Fruit fly (Drosophila melanogaster) whole organism, pupa: ENCODE results near the gene RNaseX25.
A peak's percentile ranks its signal among the peaks of the same experiment; 100 is the strongest.

Experiments used
- CG10348 ChIP-seq: fragments of 200-800 bp; sonication (Bioruptor generic); IDR thresholded peaks from 2 replicates; pipeline ENCODE4 v1.3.6; 2022; ENCODE audit warnings: missing biosample characterization, missing genetic modification characterization
- CG12605 ChIP-seq: fragments of 200-800 bp; sonication (Bioruptor generic); IDR thresholded peaks from 2 replicates; pipeline ENCODE4 v1.3.6; 2022; ENCODE audit warnings: missing biosample characterization, missing genetic modification characterization
- CG13204 ChIP-seq: fragments of 200-800 bp; sonication (Bioruptor generic); optimal IDR thresholded peaks from 2 replicates; lab custom pipeline; 2018; ENCODE audit warnings: missing biosample characterization, mild to moderate bottlenecking, missing genetic modification characterization, moderate library complexity
- CG14655 ChIP-seq: fragments of 200-800 bp; sonication (Bioruptor generic); optimal IDR thresholded peaks from 3 replicates; lab custom pipeline; 2017; ENCODE audit warnings: mild to moderate bottlenecking, missing biosample characterization, missing genetic modification reagents, missing genetic modification characterization
- CG15710 ChIP-seq: fragments of 200-800 bp; sonication (Bioruptor generic); optimal IDR thresholded peaks from 2 replicates; lab custom pipeline; 2018; ENCODE audit warnings: missing biosample characterization, mild to moderate bottlenecking, missing genetic modification characterization, moderate library complexity
- CG17806 ChIP-seq: fragments of 200-800 bp; sonication (Bioruptor generic); optimal IDR thresholded peaks from 2 replicates; lab custom pipeline; 2018; ENCODE audit warnings: missing biosample characterization, mild to moderate bottlenecking, missing genetic modification characterization, moderate library complexity
- CG32121 ChIP-seq: fragments of 200-800 bp; sonication (Bioruptor generic); IDR thresholded peaks from 2 replicates; pipeline ENCODE4 v1.3.6; 2022; ENCODE audit warnings: missing biosample characterization, missing genetic modification characterization
- CG34367 ChIP-seq: fragments of 200-800 bp; sonication (Bioruptor generic); optimal IDR thresholded peaks from 2 replicates; lab custom pipeline; 2018; ENCODE audit warnings: missing biosample characterization, mild to moderate bottlenecking, missing genetic modification characterization
- CG4496 ChIP-seq: fragments of 200-800 bp; sonication (Bioruptor generic); IDR thresholded peaks from 3 replicates; pipeline ENCODE4 v1.3.6; 2022; ENCODE audit warnings: missing biosample characterization, missing genetic modification characterization
- CG8159 ChIP-seq: fragments of 200-800 bp; sonication (Bioruptor generic); optimal IDR thresholded peaks from 3 replicates; lab custom pipeline; 2018; ENCODE audit warnings: missing biosample characterization, mild to moderate bottlenecking, missing genetic modification characterization, moderate library complexity
- CG8301 ChIP-seq: fragments of 200-800 bp; sonication (Bioruptor generic); optimal IDR thresholded peaks from 2 replicates; lab custom pipeline; 2018; ENCODE audit warnings: missing biosample characterization, mild to moderate bottlenecking, missing genetic modification characterization
- CG9948 ChIP-seq: fragments of 200-800 bp; sonication (Bioruptor generic); optimal IDR thresholded peaks from 2 replicates; lab custom pipeline; 2018; ENCODE audit warnings: missing biosample characterization, mild to moderate bottlenecking, missing genetic modification characterization, moderate library complexity
- D1 ChIP-seq: fragments of 200-800 bp; sonication (Bioruptor generic); optimal IDR thresholded peaks from 2 replicates; lab custom pipeline; 2018; ENCODE audit warnings: missing biosample characterization, mild to moderate bottlenecking, missing genetic modification characterization, moderate library complexity
- EcR ChIP-seq: fragments of 200-800 bp; sonication (Bioruptor generic); optimal IDR thresholded peaks from 3 replicates; lab custom pipeline; 2019; ENCODE audit warnings: missing biosample characterization, missing genetic modification characterization, mild to moderate bottlenecking, moderate library complexity, missing genetic modification reagents
- Ets98B ChIP-seq: fragments of 200-800 bp; sonication (Bioruptor generic); IDR thresholded peaks from 2 replicates; pipeline ENCODE4 v1.3.6; 2022; ENCODE audit warnings: missing biosample characterization, missing genetic modification characterization
- Pif1A ChIP-seq: fragments of 200-800 bp; sonication (Bioruptor generic); optimal IDR thresholded peaks from 3 replicates; lab custom pipeline; 2016; ENCODE audit warnings: missing biosample characterization, missing genetic modification characterization
- Pif1B ChIP-seq: fragments of 200-800 bp; sonication (Bioruptor generic); optimal IDR thresholded peaks from 3 replicates; lab custom pipeline; 2016; ENCODE audit warnings: missing biosample characterization, missing genetic modification characterization
- Snoo ChIP-seq: fragments of 200-800 bp; sonication (Bioruptor generic); optimal IDR thresholded peaks from 3 replicates; lab custom pipeline; 2017; ENCODE audit warnings: missing biosample characterization, mild to moderate bottlenecking, missing genetic modification characterization, inconsistent platforms
- fd96Ca ChIP-seq: fragments of 200-800 bp; sonication (Bioruptor generic); IDR thresholded peaks from 3 replicates; pipeline ENCODE4 v1.3.6; 2022; ENCODE audit warnings: missing biosample characterization, missing genetic modification characterization
- gl ChIP-seq: fragments of 200-800 bp; sonication (Bioruptor generic); optimal IDR thresholded peaks from 2 replicates; lab custom pipeline; 2018; ENCODE audit warnings: missing biosample characterization, mild to moderate bottlenecking, missing genetic modification characterization
- rn ChIP-seq: fragments of 200-800 bp; sonication (Bioruptor generic); IDR thresholded peaks from 2 replicates; pipeline ENCODE4 v1.3.6; 2022; ENCODE audit warnings: missing biosample characterization, missing genetic modification characterization

RNaseX25 gene

DNA sequence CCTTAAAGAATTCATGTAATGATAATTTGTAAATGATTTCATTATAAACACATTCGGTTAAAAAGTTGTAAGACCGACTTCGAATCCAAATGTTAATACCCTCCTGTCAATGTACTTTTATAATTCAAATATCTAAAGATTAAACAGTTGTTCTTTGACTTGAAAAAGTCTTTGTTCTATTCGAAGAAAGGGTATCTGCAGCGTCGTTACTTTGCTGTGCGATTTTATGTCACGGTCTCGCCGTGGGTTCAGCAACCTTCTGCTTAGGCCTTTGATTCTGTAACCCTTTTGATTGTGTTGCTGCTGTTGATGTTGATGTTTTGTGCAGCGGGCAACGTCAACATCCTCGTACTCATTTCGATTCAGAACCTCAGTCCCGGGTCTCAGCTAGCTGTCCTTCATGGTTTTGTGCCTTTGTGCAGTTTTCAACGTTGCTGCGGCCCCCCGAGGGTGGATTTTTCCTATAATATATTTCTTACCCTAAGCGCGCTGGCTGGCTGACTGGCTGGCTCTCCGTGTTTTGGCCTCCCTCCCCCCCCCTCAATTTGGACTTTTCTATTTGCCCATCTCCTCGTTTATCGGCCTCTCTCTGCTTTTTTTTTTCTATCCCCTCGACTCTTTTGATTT lies 11.0 kb downstream of the RNaseX25 start:
- no peak for TF ChIP-seq CG17806 (tag; lab: Kevin White, UChicago)
- TF ChIP-seq EcR (GFP tag; lab: Kevin White, UChicago) = peak; percentile 82

DNA sequence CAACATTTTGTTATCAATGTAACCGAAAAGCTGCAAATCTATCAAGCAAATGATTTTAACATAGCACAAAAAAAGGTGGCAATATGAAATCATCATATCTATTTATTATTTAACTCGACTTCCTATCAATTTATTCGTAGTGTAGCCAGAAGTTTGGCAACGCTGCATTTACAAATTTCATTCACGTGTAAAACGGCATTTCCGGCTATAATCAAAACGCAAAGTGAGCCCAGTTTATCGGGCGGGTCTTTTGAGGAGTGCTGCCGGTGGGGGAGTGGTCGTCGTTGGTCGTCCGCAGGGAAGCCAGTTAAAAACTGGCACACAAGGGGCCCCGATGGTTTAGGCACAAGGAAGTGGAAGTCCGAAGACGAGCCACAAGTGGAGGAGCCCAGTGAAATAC lies 11.6 kb downstream of the RNaseX25 start:
- TF ChIP-seq CG8301 (tag; lab: Kevin White, UChicago) = no peak
- TF ChIP-seq CG9948 (tag; lab: Kevin White, UChicago) = no peak
- TF ChIP-seq rn (GFP tag; lab: Robert Waterston, UW) = no peak
- no peak for TF ChIP-seq CG34367
- no peak for TF ChIP-seq Pif1B (GFP tag; lab: Kevin White, UChicago)
- no peak for TF ChIP-seq D1 (tag; lab: Kevin White, UChicago)
- TF ChIP-seq CG10348 (GFP tag; lab: Robert Waterston, UW) = no peak
- TF ChIP-seq gl (tag; lab: Kevin White, UChicago) = no peak
- no peak for TF ChIP-seq CG17806 (tag; lab: Kevin White, UChicago)
- no peak for TF ChIP-seq Pif1A

DNA sequence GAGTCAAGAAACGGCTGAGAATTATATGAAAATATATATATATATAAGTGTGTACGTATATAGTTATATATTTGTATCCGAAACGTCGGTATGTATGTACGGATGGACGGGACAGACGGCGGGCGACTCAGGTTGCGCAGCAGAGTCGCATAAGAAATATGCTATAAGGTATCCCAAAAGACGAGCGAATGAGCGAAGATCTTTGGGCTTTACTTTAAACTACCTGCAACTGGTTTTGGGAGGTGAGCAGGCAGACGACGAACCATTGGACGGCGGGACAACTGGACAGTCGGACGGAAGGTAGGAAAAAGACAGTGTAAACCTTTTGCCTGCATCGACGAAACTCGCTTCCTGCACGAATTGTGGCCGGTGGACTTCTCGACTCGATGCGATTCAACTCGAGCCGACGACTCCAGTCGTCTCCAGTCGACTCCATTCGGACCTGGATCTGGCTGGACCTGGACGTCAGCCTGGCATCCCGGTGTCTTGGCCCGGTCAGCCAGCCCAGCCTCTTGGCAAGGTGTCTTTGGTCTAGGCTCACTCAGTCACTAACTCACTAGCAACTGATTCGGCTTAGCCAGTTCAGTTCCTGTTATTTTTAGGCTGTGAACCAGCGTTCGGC lies 13.3 kb downstream of the RNaseX25 start:
- TF ChIP-seq CG13204 = peak; percentile 53
- TF ChIP-seq CG14655 (GFP tag; lab: Kevin White, UChicago) = no peak
- TF ChIP-seq EcR (GFP tag; lab: Kevin White, UChicago) = peak; percentile 86

DNA sequence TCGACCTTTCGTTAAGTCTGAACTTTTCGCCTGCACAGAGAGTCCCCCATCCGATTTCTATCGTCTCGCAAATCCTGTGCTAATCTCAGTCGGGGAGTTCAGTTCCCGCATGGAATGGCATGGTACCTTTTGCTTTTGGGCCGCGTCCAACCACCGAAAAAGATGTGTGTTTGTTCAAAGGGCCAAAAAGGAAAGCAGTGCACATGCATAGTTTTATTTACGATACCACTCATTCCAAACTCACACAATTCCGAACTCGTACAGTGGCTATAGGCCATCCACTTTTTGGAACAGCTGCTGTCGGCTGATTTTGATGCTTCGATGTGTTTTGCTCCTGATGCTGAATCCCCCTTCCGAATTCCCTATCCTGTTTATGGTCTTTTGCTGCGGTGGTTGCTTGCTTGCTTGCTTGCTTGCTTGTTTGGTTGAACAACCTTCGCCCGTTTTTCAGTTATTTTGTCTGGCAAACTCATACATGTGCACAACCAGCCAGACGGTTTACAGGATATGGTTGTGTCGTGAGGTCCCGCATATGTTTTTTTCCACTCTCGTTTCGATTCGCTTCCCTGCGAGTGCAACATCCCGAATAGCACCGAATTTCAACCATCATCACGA lies 14.3 kb downstream of the RNaseX25 start:
- TF ChIP-seq rn (GFP tag; lab: Robert Waterston, UW) (no peak), fd96Ca (GFP tag; lab: Robert Waterston, UW) (no peak), CG8301 (tag; lab: Kevin White, UChicago) (no peak), EcR (GFP tag; lab: Kevin White, UChicago) (peak; percentile 75), CG34367 (no peak), CG32121 (GFP tag; lab: Robert Waterston, UW) (no peak), CG14655 (GFP tag; lab: Kevin White, UChicago) (no peak), Pif1B (GFP tag; lab: Kevin White, UChicago) (no peak)

DNA sequence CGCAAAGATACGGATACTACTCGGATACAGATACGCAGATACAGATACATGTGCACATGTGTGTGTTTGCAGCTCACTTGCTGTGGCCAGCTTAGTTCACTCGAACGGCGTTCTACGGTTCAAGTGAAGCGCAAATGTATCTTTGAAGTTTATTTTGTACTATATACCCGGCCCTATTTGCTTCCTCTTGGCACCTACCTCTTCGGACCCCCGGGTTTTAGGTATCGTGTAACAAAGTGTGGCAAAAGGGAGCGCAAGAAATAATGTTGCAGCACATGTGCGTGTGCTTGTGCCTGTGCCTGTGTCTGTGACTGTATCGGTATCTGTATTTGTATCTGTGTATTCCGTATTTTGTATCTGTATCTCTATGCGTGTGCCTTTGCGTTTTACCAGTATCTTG lies 18.0 kb downstream of the RNaseX25 start:
- TF ChIP-seq fd96Ca (GFP tag; lab: Robert Waterston, UW) (no peak), EcR (GFP tag; lab: Kevin White, UChicago) (no peak)
- TF ChIP-seq, all 21 proteins: peak for 0

DNA sequence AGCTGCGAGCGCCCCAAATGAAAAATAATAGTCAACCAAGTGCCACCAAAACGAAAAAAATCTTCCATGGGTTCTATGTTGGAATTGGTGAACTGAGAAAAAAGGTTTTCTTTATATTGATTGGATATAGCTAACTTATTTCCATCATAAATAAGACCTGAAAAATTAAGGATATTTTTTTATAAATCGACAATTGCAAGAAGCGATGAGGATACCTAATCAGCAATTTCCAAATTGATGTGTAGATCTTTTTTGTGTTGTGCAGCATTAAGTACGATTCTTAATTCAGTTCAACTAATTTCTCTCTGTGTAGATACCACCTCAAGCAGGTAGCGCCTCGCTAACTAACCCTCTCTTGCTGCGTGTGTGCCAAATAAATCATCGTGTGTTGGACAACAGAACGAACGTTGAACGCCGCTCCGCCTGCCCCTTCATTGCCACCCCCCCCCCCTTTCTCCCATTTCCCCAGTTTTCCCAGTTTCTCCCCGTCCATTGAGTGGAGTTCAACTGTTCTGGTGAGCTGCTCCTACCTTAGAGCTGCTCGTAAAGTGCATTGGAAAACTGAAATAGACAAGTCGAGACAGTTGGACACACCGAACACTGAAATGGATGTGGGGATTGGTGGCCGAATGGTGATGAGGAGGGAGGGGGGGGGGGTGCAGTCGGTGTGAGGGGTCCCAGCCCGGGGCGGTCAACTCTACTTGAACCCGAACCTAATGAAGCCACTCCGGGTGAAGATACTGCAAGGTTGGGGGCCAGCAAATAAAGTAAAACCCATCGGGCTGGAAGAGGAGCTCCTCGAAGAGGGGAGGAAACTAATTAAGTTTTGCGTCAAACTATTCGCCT lies 18.7 kb downstream of the RNaseX25 start:
- TF ChIP-seq CG13204 (no peak), CG14655 (GFP tag; lab: Kevin White, UChicago) (peak; percentile 86), CG8301 (tag; lab: Kevin White, UChicago) (peak; percentile 72), CG8159 (tag; lab: Kevin White, UChicago) (peak; percentile 70), CG32121 (GFP tag; lab: Robert Waterston, UW) (no peak), fd96Ca (GFP tag; lab: Robert Waterston, UW) (no peak), CG12605 (GFP tag; lab: Robert Waterston, UW) (peak; percentile 43; the same call in 1 of the 2 replicates), rn (GFP tag; lab: Robert Waterston, UW) (no peak), CG10348 (GFP tag; lab: Robert Waterston, UW) (no peak), gl (tag; lab: Kevin White, UChicago) (peak; percentile 6), Ets98B (GFP tag; lab: Robert Waterston, UW) (no peak), CG15710 (tag; lab: Kevin White, UChicago) (peak; percentile 34), CG4496 (peak; percentile 53; the same call in 2 of the 3 replicates), D1 (tag; lab: Kevin White, UChicago) (peak; percentile 55), EcR (GFP tag; lab: Kevin White, UChicago) (no peak), Snoo (tag; lab: Kevin White, UChicago) (no peak), CG34367 (peak; percentile 31), CG17806 (tag; lab: Kevin White, UChicago) (peak; percentile 80), CG9948 (tag; lab: Kevin White, UChicago) (peak; percentile 83), Pif1B (GFP tag; lab: Kevin White, UChicago) (peak; percentile 50), Pif1A (peak; percentile 78)
